Worm (Caenorhabditis elegans): ENCODE measurements around the gene athp-1.

DNA sequence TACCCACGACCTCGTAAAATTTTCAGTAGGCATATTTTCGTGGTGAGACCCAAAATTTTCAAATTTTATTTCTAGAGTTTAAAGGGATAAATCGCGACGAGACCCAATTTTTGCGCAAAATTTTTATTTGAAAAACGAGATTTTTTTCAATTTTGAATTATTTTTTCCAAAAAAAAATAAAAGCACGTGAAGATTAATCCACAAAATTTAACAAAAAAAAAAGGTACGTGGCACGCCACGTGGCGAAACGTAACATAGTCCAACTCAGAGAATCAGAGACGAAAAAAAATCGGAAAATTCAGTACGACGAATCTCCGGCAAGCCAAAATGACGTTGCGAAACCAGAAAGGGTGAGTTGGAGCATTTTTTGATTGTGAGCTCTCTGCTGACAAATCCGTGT, 6.4 kb upstream of the athp-1 start, which contains the start of gene C44B9.2:
- TF ChIP-seq elt-3 (tag; optimal IDR thresholded peaks at IDR 0.05) (no peak), nhr-11 (tag; optimal IDR thresholded peaks at IDR 0.05) (no peak), lin-15B (tag; optimal IDR thresholded peaks at IDR 0.05) (no peak), ztf-11 (tag; optimal IDR thresholded peaks at IDR 0.05) (no peak), nhr-28 (tag; optimal IDR thresholded peaks at IDR 0.05) (no peak), tbx-2 (tag; optimal IDR thresholded peaks at IDR 0.05) (no peak), egl-27 (tag; optimal IDR thresholded peaks at IDR 0.05) (no peak), snpc-4 (tag; optimal IDR thresholded peaks at IDR 0.05) (no peak), fkh-10 (GFP tag; optimal IDR thresholded peaks at IDR 0.05) (no peak)

All from whole organism, L3 larva.